Worm (Caenorhabditis elegans): ENCODE results near the gene B0563.7.

DNA sequence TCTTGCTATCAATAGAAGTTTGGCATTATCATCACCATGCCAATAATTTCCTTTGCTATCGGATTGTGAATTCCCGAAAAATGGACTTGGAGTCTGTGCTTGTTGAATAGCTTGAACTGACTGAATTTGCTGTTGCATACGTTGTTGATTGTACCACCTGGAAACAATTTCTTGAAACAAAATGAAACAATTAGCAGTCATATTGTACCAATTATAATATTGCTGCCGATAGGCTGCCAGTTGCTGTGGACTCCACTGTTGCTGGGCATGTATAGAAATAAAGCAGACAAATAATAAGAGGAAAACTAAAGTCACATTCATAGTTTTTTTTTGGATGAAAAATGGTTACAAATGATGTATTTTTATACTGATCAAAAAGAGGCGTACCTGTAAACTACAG, 12.8 kb upstream of the B0563.7 start, which contains the start of gene B0563.10:
- TF ChIP-seq lin-13 (tag; optimal IDR thresholded peaks at IDR 0.05) (no peak), ces-1 (GFP tag; optimal IDR thresholded peaks at IDR 0.05) (no peak), blmp-1 (tag; optimal IDR thresholded peaks at IDR 0.05) (no peak), ztf-11 (tag; optimal IDR thresholded peaks at IDR 0.05) (no peak), unc-62 (GFP tag; optimal IDR thresholded peaks at IDR 0.05) (no peak), drap-1 (GFP tag; optimal IDR thresholded peaks at IDR 0.05) (no peak), unc-39 (tag; optimal IDR thresholded peaks at IDR 0.05) (no peak)
